Worm (Caenorhabditis elegans) whole organism, L2 larva: ENCODE measurements around the gene ZK652.8.

Experiments used
- C34F6.9 ChIP-seq: fragments of 150-350 bp; optimal IDR thresholded peaks from 2 replicates; lab custom pipeline; 2014; ENCODE audit warnings: missing biosample characterization, missing genetic modification characterization
- aly-2 ChIP-seq: fragments of 150-350 bp; optimal IDR thresholded peaks from 2 replicates; lab custom pipeline; 2014; ENCODE audit warnings: missing biosample characterization, missing genetic modification characterization
- blmp-1 ChIP-seq: sonication (generic microtip); optimal IDR thresholded peaks from 2 replicates; lab custom pipeline; 2017; ENCODE audit warnings: missing genetic modification characterization, mild to moderate bottlenecking, missing compliant biosample characterization, antibody characterized with exemption, moderate library complexity; ENCODE audit not compliant: insufficient read depth
- lin-39 ChIP-seq: fragments of 150-350 bp; optimal IDR thresholded peaks from 2 replicates; lab custom pipeline; 2014; ENCODE audit warnings: missing biosample characterization, missing genetic modification reagents, missing genetic modification characterization
- mdl-1 ChIP-seq, 2 experiments: fragments of 150-350 bp in 1 of 2; sonication (generic microtip) in 1 of 2; optimal IDR thresholded peaks; 2 replicates each; lab custom pipeline; 2017; ENCODE audit warnings: missing biosample characterization in 2 of 2, missing genetic modification characterization in 2 of 2
- nhr-25 ChIP-seq: fragments of 150-350 bp; sonication (generic microtip); optimal IDR thresholded peaks from 3 replicates; lab custom pipeline; 2014; ENCODE audit warnings: missing biosample characterization, missing genetic modification characterization
- peb-1 ChIP-seq: fragments of 150-350 bp; optimal IDR thresholded peaks from 2 replicates; lab custom pipeline; 2014; ENCODE audit warnings: missing biosample characterization, missing genetic modification characterization
- ztf-4 ChIP-seq: fragments of 150-350 bp; optimal IDR thresholded peaks from 2 replicates; lab custom pipeline; 2014; ENCODE audit warnings: missing biosample characterization, missing genetic modification characterization

ce11 chrIII:7878852-7879329 lies 35.5 kb upstream of the ZK652.8 start, which contains the start of gene sup-18:
- TF ChIP-seq lin-39 (tag; lab: Kevin White, UChicago) (no peak), blmp-1 (tag; lab: Kevin White, UChicago) (no peak), aly-2 (tag; lab: Kevin White, UChicago) (no peak), nhr-25 (tag; lab: Kevin White, UChicago) (no peak), peb-1 (tag; lab: Kevin White, UChicago) (no peak), C34F6.9 (tag; lab: Kevin White, UChicago) (no peak), mdl-1 (tag; optimal IDR thresholded peaks at IDR 0.05; lab: Kevin White, UChicago) (no peak), ztf-4 (tag; lab: Kevin White, UChicago) (no peak)
